Fruit fly (Drosophila melanogaster): ENCODE data around the gene TotE.

The TotE gene

dm6 chr2L:19913416-19913815 lies at the start of gene TotE:
TSS of gene TotE (minus strand) at chr2L:19913516.
- no peak for TF ChIP-seq Sox102F (GFP tag; optimal IDR thresholded peaks at IDR 0.05)
- no peak for TF ChIP-seq fkh (GFP tag; optimal IDR thresholded peaks at IDR 0.05)
- no peak for TF ChIP-seq CG4318 (GFP tag; optimal IDR thresholded peaks at IDR 0.05)
- no peak for TF ChIP-seq dac (GFP tag; optimal IDR thresholded peaks at IDR 0.05)
- no peak for TF ChIP-seq CG32006 (GFP tag; optimal IDR thresholded peaks at IDR 0.05)
- no peak for TF ChIP-seq cyc (GFP tag; optimal IDR thresholded peaks at IDR 0.05)
- TF ChIP-seq spab (GFP tag; optimal IDR thresholded peaks at IDR 0.05): no peak

DNA sequence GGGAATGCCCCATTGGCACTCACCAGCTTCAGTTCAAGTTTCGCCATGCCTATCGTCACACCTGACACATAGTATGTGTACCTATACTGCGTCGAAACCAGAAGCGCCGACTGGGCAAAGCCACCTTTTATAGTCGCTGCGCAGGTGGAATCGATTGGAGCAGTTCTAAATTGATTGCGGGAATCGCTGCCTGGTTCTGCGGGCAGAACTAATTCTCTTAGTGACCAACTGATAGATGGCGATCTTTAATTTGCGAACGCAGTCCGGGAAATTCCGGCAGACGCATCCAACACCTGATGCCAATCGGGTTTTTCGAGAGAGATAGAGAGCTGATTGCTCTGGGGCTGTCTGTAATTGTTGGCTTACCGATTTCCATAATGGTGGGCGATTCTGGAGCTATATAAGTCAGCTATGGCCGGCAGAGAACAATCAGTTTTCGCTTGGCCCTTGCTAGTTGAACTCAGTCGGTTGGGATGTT lies 49.0 kb upstream of the TotE start, which contains the start of the genes CG13965 and CG16772:
CG13965 (minus strand) TSS at position 101 of the 478 bp plus-strand sequence.
CG16772 (plus strand) TSS at position 428 of the 478 bp plus-strand sequence.
- no peak for TF ChIP-seq CG8119 (GFP tag; IDR thresholded peaks at IDR 0.05)
- TF ChIP-seq CG3919 (GFP tag; optimal IDR thresholded peaks at IDR 0.05): no peak
- no peak for TF ChIP-seq CG6854 (GFP tag; optimal IDR thresholded peaks at IDR 0.05)
- TF ChIP-seq Eip78C (GFP tag): no peak
- no peak for TF ChIP-seq CG3032 (tag; optimal IDR thresholded peaks at IDR 0.05)
- no peak for TF ChIP-seq acj6 (GFP tag; optimal IDR thresholded peaks at IDR 0.05)
- no peak for TF ChIP-seq Blimp-1 (GFP tag; optimal IDR thresholded peaks at IDR 0.05)
- no peak for TF ChIP-seq CG10669 (GFP tag; optimal IDR thresholded peaks at IDR 0.05)
- no peak for TF ChIP-seq Gug (GFP tag; IDR thresholded peaks at IDR 0.05)
- TF ChIP-seq pdm3 (GFP tag; optimal IDR thresholded peaks at IDR 0.05): no peak
- no peak for TF ChIP-seq Eip75B (GFP tag; optimal IDR thresholded peaks at IDR 0.05)
- no peak for TF ChIP-seq esn (GFP tag; optimal IDR thresholded peaks at IDR 0.05)
- no peak for TF ChIP-seq fd85E (GFP tag; optimal IDR thresholded peaks at IDR 0.05)
- no peak for TF ChIP-seq CG6163 (GFP tag; IDR thresholded peaks at IDR 0.05)
- TF ChIP-seq CG9139 (GFP tag; optimal IDR thresholded peaks at IDR 0.05): no peak
- no peak for TF ChIP-seq spab (GFP tag; optimal IDR thresholded peaks at IDR 0.05)
- no peak for TF ChIP-seq CG1621 (tag; optimal IDR thresholded peaks at IDR 0.05)
- TF ChIP-seq Hr39 (GFP tag; optimal IDR thresholded peaks at IDR 0.05): no peak
- no peak for TF ChIP-seq CG11294 (GFP tag; IDR thresholded peaks at IDR 0.05)

- no peak for TF ChIP-seq CG11294 (GFP tag; IDR thresholded peaks at IDR 0.05)
- no peak for TF ChIP-seq Lpt (GFP tag; optimal IDR thresholded peaks at IDR 0.05)
- no peak for TF ChIP-seq pdm3 (GFP tag; optimal IDR thresholded peaks at IDR 0.05)
- no peak for TF ChIP-seq CG10669 (GFP tag; optimal IDR thresholded peaks at IDR 0.05)
- TF ChIP-seq Eip78C (GFP tag): peak; percentile 31
- TF ChIP-seq svp (GFP tag): peak; percentile 30
These were observed 48.3 kb upstream of the TotE start, which contains the start of gene CG42866 for dm6 chr2L:19961585-19961984. TSS of gene CG42866 (minus strand) at chr2L:19961685.

dm6 chr2L:19960930-19961329 lies 47.6 kb upstream of the TotE start, which contains the start of gene CG34051:
TSS of gene CG34051 (minus strand) at chr2L:19961030.
- TF ChIP-seq Ets21C (GFP tag; optimal IDR thresholded peaks at IDR 0.05) (no peak), CG34406 (GFP tag; optimal IDR thresholded peaks at IDR 0.05) (no peak), Ets96B (tag; optimal IDR thresholded peaks at IDR 0.05) (no peak), CG6276 (GFP tag; optimal IDR thresholded peaks at IDR 0.05) (no peak), lz (GFP tag; optimal IDR thresholded peaks at IDR 0.05) (no peak), ss (GFP tag; optimal IDR thresholded peaks at IDR 0.05) (no peak), Hr38 (GFP tag; optimal IDR thresholded peaks at IDR 0.05) (no peak), Lpt (GFP tag; optimal IDR thresholded peaks at IDR 0.05) (no peak), Sox15 (GFP tag; optimal IDR thresholded peaks at IDR 0.05) (no peak), CG6808 (GFP tag; optimal IDR thresholded peaks at IDR 0.05) (no peak), Eip78C (GFP tag) (no peak), CG6792 (GFP tag; optimal IDR thresholded peaks at IDR 0.05) (no peak), CG6854 (GFP tag; optimal IDR thresholded peaks at IDR 0.05) (no peak), CG3032 (tag; optimal IDR thresholded peaks at IDR 0.05) (no peak), esn (GFP tag; optimal IDR thresholded peaks at IDR 0.05) (no peak), Blimp-1 (GFP tag; optimal IDR thresholded peaks at IDR 0.05) (no peak), Hr4 (GFP tag; optimal IDR thresholded peaks at IDR 0.05) (no peak), CG11762 (GFP tag; optimal IDR thresholded peaks at IDR 0.05; ENCODE audit: insufficient read depth) (no peak)
